Fruit fly (Drosophila melanogaster) S2 (cell line): Measurements from ENCODE around the gene IFT52.

ENCODE experiments used
- CG8478 ChIP-seq: fragments of >200 bp; optimal IDR thresholded peaks from 2 replicates; lab custom pipeline; 2018
- CTCF ChIP-seq, 2 experiments: fragments of >200 bp; optimal IDR thresholded peaks; 2 replicates each; lab custom pipeline; 2018

The IFT52 gene

dm6 chr2L:6557429-6558384 lies at the start of gene IFT52, which contains the start of gene COX5B:
TSS of gene IFT52 (minus strand) at chr2L:6557502.
TSS of gene COX5B (plus strand) at chr2L:6557800.
- TF ChIP-seq CTCF (optimal IDR thresholded peaks at IDR 0.05; lab: Kevin White, UChicago) (peak; percentile 71 to 91), CG8478 (lab: Kevin White, UChicago) (no peak)

dm6 chr2L:6601018-6601505 lies 43.8 kb upstream of the IFT52 start, which contains the start of gene Dpp10:
TSS of gene Dpp10 (minus strand) at chr2L:6601068.
- no peak for TF ChIP-seq CG8478 (lab: Kevin White, UChicago)
- TF ChIP-seq CTCF (optimal IDR thresholded peaks at IDR 0.05; lab: Kevin White, UChicago): no peak

DNA sequence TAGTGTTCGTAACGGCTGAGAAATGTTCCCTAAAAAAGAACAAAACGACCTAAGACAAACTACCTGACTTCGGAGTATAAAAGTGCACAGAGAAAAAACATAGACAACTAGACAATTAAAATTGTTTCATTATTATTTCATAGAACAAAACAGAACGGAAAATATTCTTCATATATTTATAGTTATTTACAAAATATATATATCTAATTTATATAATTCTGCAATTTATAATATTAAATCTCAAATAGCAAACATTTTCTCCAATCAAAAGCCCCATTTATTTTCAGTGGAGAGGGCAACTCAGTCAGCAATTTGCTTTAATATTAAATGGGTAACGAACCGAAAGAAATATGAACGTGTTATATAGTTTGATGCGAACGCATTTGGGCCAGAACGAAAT lies 37.7 kb upstream of the IFT52 start:
- TF ChIP-seq CTCF (optimal IDR thresholded peaks at IDR 0.05; lab: Kevin White, UChicago) (no peak), CG8478 (lab: Kevin White, UChicago) (no peak)

dm6 chr2L:6584346-6584745 lies 27.0 kb upstream of the IFT52 start:
- no peak for TF ChIP-seq CG8478 (lab: Kevin White, UChicago)
- TF ChIP-seq CTCF (optimal IDR thresholded peaks at IDR 0.05; lab: Kevin White, UChicago): peak; percentile 61 to 68

DNA sequence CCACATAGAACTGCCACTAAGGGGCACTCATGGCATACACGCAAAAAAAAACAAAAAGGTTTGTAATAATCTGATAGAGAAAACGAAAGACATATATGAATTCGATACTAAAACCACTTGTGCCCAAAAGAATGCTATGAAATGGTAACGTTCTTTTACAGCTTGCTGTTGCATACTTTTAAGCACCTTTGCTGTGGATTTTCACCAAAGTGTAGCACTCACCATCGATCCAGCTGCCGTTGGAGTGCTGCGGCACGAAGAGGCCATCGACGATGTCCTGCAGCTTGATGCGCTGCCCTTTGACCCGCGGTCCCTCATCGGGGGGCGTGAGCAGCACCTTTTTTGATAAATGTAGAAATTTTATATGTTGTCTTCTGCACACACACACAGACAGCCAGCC lies 21.7 kb upstream of the IFT52 start:
- TF ChIP-seq CTCF (optimal IDR thresholded peaks at IDR 0.05; lab: Kevin White, UChicago) (no peak), CG8478 (lab: Kevin White, UChicago) (no peak)

dm6 chr2L:6566020-6566687 lies 8.9 kb upstream of the IFT52 start, which contains the start of gene CG13766:
TSS of gene CG13766 (minus strand) at chr2L:6566181.
- TF ChIP-seq CG8478 (lab: Kevin White, UChicago): no peak
- TF ChIP-seq CTCF (optimal IDR thresholded peaks at IDR 0.05; lab: Kevin White, UChicago): no peak

DNA sequence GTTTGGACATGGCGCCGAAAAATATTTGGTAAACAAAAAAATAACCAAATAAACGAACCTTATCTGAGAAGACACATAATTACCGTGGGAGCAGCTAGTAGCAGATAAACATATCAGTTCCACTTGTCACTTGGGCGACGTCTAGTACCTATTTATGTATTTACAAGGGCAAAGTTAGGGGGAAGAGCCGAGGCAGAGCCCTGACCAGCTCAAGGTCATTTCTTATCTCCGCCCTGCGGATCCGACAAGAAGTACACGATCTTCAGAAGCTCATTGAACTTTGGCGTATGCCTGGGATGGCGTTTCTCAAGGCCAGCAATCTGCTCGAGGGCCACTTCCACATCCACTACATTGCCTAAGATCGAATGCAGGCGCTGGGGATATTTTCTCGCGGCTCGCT lies 7.7 kb upstream of the IFT52 start:
- TF ChIP-seq CTCF (optimal IDR thresholded peaks at IDR 0.05; lab: Kevin White, UChicago) (no peak), CG8478 (lab: Kevin White, UChicago) (no peak)

dm6 chr2L:6562358-6562687 lies 5.0 kb upstream of the IFT52 start:
- no peak for TF ChIP-seq CTCF (optimal IDR thresholded peaks at IDR 0.05; lab: Kevin White, UChicago)
- TF ChIP-seq CG8478 (lab: Kevin White, UChicago): no peak

DNA sequence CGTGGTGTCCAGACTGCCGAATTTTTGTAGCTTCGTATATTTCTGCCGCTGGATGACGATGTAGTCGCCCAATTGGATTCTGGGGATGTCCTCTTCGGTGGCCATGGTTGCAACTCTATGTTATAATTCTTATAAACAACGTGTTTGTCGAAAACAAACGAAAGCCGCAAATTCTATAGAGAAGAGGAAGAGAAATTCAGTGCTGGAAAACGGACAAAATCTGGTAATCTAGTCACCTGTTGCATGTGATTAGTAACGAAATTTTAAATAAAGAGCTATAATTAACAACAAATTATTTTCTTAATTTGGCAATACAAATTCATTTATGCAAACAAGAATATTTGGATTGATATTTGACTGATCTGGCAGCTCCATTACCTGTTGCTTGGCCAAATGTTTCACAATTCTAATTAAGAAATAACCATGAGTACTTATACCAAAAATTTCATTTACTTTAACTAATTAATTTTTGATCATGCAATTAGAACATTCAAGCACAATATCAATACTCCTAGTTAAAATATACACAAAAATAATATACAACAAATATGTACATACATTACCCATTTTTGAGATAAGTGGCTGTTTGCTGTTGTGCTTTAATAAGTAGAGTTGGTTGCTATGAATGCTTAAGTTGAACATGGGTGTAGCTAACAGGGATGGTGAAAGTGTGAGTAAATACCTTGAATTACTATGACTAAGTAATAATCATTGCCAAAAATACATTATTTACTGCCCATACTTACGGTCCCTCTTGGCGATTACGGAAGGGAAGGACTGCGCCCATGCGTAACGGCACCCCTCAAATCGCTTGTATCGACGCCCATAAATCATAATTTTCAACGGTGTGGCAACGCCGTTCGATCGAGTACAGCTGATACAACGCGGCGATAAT lies 4.4 kb upstream of the IFT52 start, which contains the start of the genes Trmt6 and Ent2:
Gene Trmt6 (minus strand): TSS at position 827 of the 895 bp plus-strand sequence.
Gene Ent2 (plus strand): TSS at position 863 of the 895 bp plus-strand sequence.
- TF ChIP-seq CTCF (optimal IDR thresholded peaks at IDR 0.05; lab: Kevin White, UChicago): peak in 1 of 2 experiments; percentile 11
- TF ChIP-seq CG8478 (lab: Kevin White, UChicago): no peak

DNA sequence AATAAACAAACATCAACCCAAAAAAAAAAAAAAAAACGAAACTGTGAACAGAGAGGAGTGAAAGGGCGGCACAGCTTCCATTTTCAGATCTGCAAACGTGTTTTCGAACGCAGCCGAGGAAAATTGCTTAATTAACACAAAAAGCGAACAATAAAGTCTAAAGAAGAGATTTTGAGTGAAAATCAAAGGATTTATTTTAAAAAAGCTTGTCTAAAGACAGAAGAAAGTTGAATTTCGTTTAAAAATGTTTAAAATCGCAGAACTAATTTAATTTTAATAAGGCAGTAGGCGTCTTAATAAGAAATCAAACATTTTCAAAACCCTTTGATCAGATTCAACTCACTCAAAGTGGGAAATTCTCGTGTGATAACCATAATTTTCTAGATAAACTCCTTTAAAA lies 1.8 kb upstream of the IFT52 start, which contains the start of gene COX5BL:
Gene COX5BL (plus strand): TSS at position 301 of the 400 bp plus-strand sequence.
- TF ChIP-seq CG8478 (lab: Kevin White, UChicago): no peak

DNA sequence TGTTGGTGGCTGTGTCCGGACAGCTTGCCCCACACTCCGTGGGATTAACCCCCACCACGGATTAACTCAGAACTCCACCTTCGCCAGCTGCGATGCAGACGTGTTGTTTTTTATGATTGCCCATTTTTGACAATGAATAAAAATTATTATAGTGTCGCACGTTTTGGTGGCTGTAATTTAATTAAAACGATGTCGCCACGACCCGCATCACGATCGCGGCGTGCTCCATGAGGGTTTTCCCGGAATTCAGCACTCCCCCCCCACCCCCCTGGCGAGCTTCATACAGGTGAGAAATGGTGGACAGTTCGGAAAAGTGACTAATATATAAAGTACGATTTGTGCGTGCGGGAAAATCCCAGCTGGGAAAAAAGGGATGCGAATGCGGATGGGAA lies 3.5 kb downstream of the IFT52 start:
- TF ChIP-seq CG8478 (lab: Kevin White, UChicago) (no peak), CTCF (optimal IDR thresholded peaks at IDR 0.05; lab: Kevin White, UChicago) (no peak)

DNA sequence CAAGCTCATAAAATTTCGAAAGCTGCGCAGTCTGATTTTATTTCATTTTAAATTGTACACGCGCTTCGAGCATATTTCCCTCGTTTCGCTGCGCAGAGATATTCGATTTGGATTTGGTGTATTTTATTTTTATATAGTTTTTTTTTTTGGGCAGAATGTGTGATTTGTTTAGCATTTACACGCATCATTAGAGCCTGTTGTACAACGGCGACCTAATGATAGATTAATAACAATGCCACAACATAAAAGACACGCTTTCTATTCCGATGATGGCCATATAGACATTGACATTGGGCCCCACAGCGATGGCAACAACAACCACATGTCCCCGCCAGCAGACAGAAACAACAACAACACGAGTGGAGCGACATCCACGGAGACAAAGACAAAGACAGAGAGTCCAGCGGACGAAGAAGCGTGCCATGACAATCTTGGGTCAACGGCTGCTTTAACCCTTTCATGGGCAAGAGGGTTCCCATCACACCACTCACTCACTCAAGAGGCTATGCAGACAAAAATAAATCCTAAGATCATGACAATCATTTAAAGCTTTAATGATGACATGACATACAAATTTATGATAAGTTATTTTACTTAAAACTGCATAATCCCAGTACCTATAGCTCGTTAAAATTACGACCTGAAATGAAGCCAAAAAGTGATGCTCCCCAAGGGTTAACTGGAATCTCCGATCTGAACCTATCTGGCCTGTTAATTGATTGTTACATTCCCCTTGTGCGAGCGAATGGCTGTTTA lies 4.1 kb downstream of the IFT52 start:
- TF ChIP-seq CTCF (optimal IDR thresholded peaks at IDR 0.05; lab: Kevin White, UChicago) (no peak), CG8478 (lab: Kevin White, UChicago) (no peak)

- no peak for TF ChIP-seq CG8478 (lab: Kevin White, UChicago)
- TF ChIP-seq CTCF (optimal IDR thresholded peaks at IDR 0.05; lab: Kevin White, UChicago): no peak
These were observed 5.0 kb downstream of the IFT52 start for dm6 chr2L:6552345-6552744.
